Worm (Caenorhabditis elegans) whole organism, L3 larva: ENCODE measurements around the gene zig-12.

ENCODE experiments used
- R02D3.7 ChIP-seq: fragments of 150-350 bp; optimal IDR thresholded peaks from 2 replicates; lab custom pipeline; 2014; ENCODE audit warnings: missing biosample characterization, missing genetic modification characterization
- ZK546.5 ChIP-seq: sonication (generic microtip); optimal IDR thresholded peaks from 2 replicates; lab custom pipeline; 2017; ENCODE audit warnings: missing biosample characterization, missing genetic modification characterization
- aly-2 ChIP-seq: fragments of 150-350 bp; optimal IDR thresholded peaks from 2 replicates; lab custom pipeline; 2014; ENCODE audit warnings: missing biosample characterization, missing genetic modification characterization
- ama-1 ChIP-seq: fragments of 150-350 bp; optimal IDR thresholded peaks from 2 replicates; lab custom pipeline; 2018
- ceh-16 ChIP-seq: sonication (generic microtip); optimal IDR thresholded peaks from 2 replicates; lab custom pipeline; 2017; ENCODE audit warnings: missing biosample characterization, missing genetic modification characterization
- ceh-28 ChIP-seq: fragments of 150-350 bp; optimal IDR thresholded peaks from 2 replicates; lab custom pipeline; 2014; ENCODE audit warnings: missing biosample characterization, missing genetic modification reagents, missing genetic modification characterization
- ceh-82 ChIP-seq: fragments of 150-350 bp; optimal IDR thresholded peaks from 2 replicates; lab custom pipeline; 2014; ENCODE audit warnings: missing biosample characterization, missing genetic modification characterization
- ceh-9 ChIP-seq: sonication (generic microtip); optimal IDR thresholded peaks from 2 replicates; lab custom pipeline; 2018; ENCODE audit warnings: missing biosample characterization, missing genetic modification characterization
- daf-12 ChIP-seq: fragments of 150-350 bp; optimal IDR thresholded peaks from 2 replicates; lab custom pipeline; 2014; ENCODE audit warnings: missing biosample characterization, missing genetic modification reagents, missing genetic modification characterization
- egl-27 ChIP-seq: sonication (generic microtip); optimal IDR thresholded peaks from 4 replicates; lab custom pipeline; 2017; ENCODE audit warnings: missing biosample characterization, missing genetic modification reagents, missing genetic modification characterization
- egl-5 ChIP-seq: fragments of 150-350 bp; optimal IDR thresholded peaks from 2 replicates; lab custom pipeline; 2017; ENCODE audit warnings: missing biosample characterization, missing genetic modification reagents, missing genetic modification characterization, inconsistent platforms
- elt-1 ChIP-seq: fragments of 150-350 bp; optimal IDR thresholded peaks from 2 replicates; lab custom pipeline; 2014; ENCODE audit warnings: missing biosample characterization, missing genetic modification characterization
- elt-2 ChIP-seq: sonication (generic microtip); optimal IDR thresholded peaks from 2 replicates; lab custom pipeline; 2016; ENCODE audit warnings: missing genetic modification reagents, mild to moderate bottlenecking, missing genetic modification characterization, missing compliant biosample characterization
- elt-3 ChIP-seq, 3 experiments: fragments of 150-350 bp in 1 of 3; sonication (generic microtip) in 2 of 3; optimal IDR thresholded peaks; 2 replicates in 2 of 3; 4 replicates in 1 of 3; lab custom pipeline; 2014 to 2017; ENCODE audit warnings: missing biosample characterization in 3 of 3, missing genetic modification characterization in 3 of 3
- eor-1 ChIP-seq, 2 experiments: fragments of 150-350 bp; optimal IDR thresholded peaks; 2 replicates each; lab custom pipeline; 2014 to 2018; ENCODE audit warnings: missing biosample characterization in 2 of 2, missing genetic modification characterization in 2 of 2
- fkh-10 ChIP-seq: sonication (generic microtip); optimal IDR thresholded peaks from 2 replicates; lab custom pipeline; 2017; ENCODE audit warnings: missing biosample characterization, missing genetic modification reagents, missing genetic modification characterization
- fkh-2 ChIP-seq: fragments of 150-350 bp; optimal IDR thresholded peaks from 2 replicates; lab custom pipeline; 2014; ENCODE audit warnings: missing biosample characterization, missing genetic modification reagents, missing genetic modification characterization
- fos-1 ChIP-seq: fragments of 150-350 bp; optimal IDR thresholded peaks from 2 replicates; lab custom pipeline; 2014; ENCODE audit warnings: missing biosample characterization, missing genetic modification characterization
- hmg-11 ChIP-seq: sonication (generic microtip); optimal IDR thresholded peaks from 2 replicates; lab custom pipeline; 2016; ENCODE audit warnings: missing genetic modification characterization, missing compliant biosample characterization
- jun-1 ChIP-seq: fragments of 150-350 bp; optimal IDR thresholded peaks from 2 replicates; lab custom pipeline; 2014; ENCODE audit warnings: missing biosample characterization, missing genetic modification reagents, missing genetic modification characterization
- lin-15B ChIP-seq: fragments of 150-350 bp; optimal IDR thresholded peaks from 2 replicates; lab custom pipeline; 2014; ENCODE audit warnings: missing biosample characterization, missing genetic modification characterization
- lin-39 ChIP-seq: fragments of 150-350 bp; optimal IDR thresholded peaks from 2 replicates; lab custom pipeline; 2018; ENCODE audit warnings: missing biosample characterization, missing genetic modification reagents, missing genetic modification characterization
- lsy-12 ChIP-seq: sonication (generic microtip); optimal IDR thresholded peaks from 2 replicates; lab custom pipeline; 2016; ENCODE audit warnings: mild to moderate bottlenecking, missing genetic modification characterization, missing compliant biosample characterization
- mdl-1 ChIP-seq: fragments of 150-350 bp; optimal IDR thresholded peaks from 2 replicates; lab custom pipeline; 2014; ENCODE audit warnings: missing biosample characterization, missing genetic modification characterization
- mml-1 ChIP-seq: fragments of 150-350 bp; sonication (generic microtip); optimal IDR thresholded peaks from 3 replicates; lab custom pipeline; 2014; ENCODE audit warnings: missing biosample characterization, missing genetic modification characterization
- nfya-1 ChIP-seq: sonication (generic microtip); optimal IDR thresholded peaks from 2 replicates; lab custom pipeline; 2017; ENCODE audit warnings: missing genetic modification characterization, mild to moderate bottlenecking, missing compliant biosample characterization, antibody characterized with exemption, moderate library complexity; ENCODE audit not compliant: insufficient read depth
- nhr-11 ChIP-seq: fragments of 150-350 bp; optimal IDR thresholded peaks from 2 replicates; lab custom pipeline; 2014; ENCODE audit warnings: missing biosample characterization, missing genetic modification characterization
- nhr-12 ChIP-seq: fragments of 150-350 bp; optimal IDR thresholded peaks from 2 replicates; lab custom pipeline; 2014; ENCODE audit warnings: missing biosample characterization, missing genetic modification characterization
- nhr-23 ChIP-seq: fragments of 150-350 bp; optimal IDR thresholded peaks from 2 replicates; lab custom pipeline; 2014; ENCODE audit warnings: missing biosample characterization, missing genetic modification reagents, missing genetic modification characterization
- nhr-237 ChIP-seq: fragments of 150-350 bp; optimal IDR thresholded peaks from 2 replicates; lab custom pipeline; 2014; ENCODE audit warnings: missing biosample characterization, missing genetic modification characterization
- nhr-25 ChIP-seq: sonication (generic microtip); optimal IDR thresholded peaks from 2 replicates; lab custom pipeline; 2017; ENCODE audit warnings: missing biosample characterization, missing genetic modification characterization
- nhr-28 ChIP-seq: fragments of 150-350 bp; optimal IDR thresholded peaks from 2 replicates; lab custom pipeline; 2014; ENCODE audit warnings: missing biosample characterization, missing genetic modification characterization
- nhr-43 ChIP-seq: sonication (generic microtip); optimal IDR thresholded peaks from 2 replicates; lab custom pipeline; 2016; ENCODE audit warnings: mild to moderate bottlenecking, missing genetic modification characterization, missing compliant biosample characterization; ENCODE audit not compliant: poor library complexity, severe bottlenecking
- nhr-77 ChIP-seq: fragments of 150-350 bp; optimal IDR thresholded peaks from 2 replicates; lab custom pipeline; 2014; ENCODE audit warnings: missing biosample characterization, missing genetic modification characterization
- pha-4 ChIP-seq: fragments of 150-350 bp; optimal IDR thresholded peaks from 2 replicates; lab custom pipeline; 2014; ENCODE audit warnings: missing biosample characterization, missing genetic modification reagents, missing genetic modification characterization
- pqm-1 ChIP-seq: fragments of 150-350 bp; optimal IDR thresholded peaks from 2 replicates; lab custom pipeline; 2017; ENCODE audit warnings: missing biosample characterization, missing genetic modification characterization, inconsistent platforms
- sea-2 ChIP-seq: fragments of 150-350 bp; sonication (generic microtip); optimal IDR thresholded peaks from 4 replicates; lab custom pipeline; 2014; ENCODE audit warnings: missing biosample characterization, missing genetic modification reagents, missing genetic modification characterization
- skn-1 ChIP-seq: fragments of 150-350 bp; optimal IDR thresholded peaks from 2 replicates; lab custom pipeline; 2014; ENCODE audit warnings: missing biosample characterization, missing genetic modification characterization
- snpc-4 ChIP-seq: fragments of 150-350 bp; optimal IDR thresholded peaks from 2 replicates; lab custom pipeline; 2014; ENCODE audit warnings: missing biosample characterization, missing genetic modification characterization
- tbx-2 ChIP-seq: sonication (generic microtip); optimal IDR thresholded peaks from 2 replicates; lab custom pipeline; 2016; ENCODE audit warnings: mild to moderate bottlenecking, missing genetic modification characterization, missing compliant biosample characterization
- unc-39 ChIP-seq: sonication (generic microtip); optimal IDR thresholded peaks from 4 replicates; lab custom pipeline; 2017; ENCODE audit warnings: missing biosample characterization, missing genetic modification characterization
- unc-62 ChIP-seq: fragments of 150-350 bp; sonication (generic microtip); optimal IDR thresholded peaks from 4 replicates; lab custom pipeline; 2014; ENCODE audit warnings: missing biosample characterization, missing genetic modification reagents, missing genetic modification characterization
- ztf-11 ChIP-seq: fragments of 150-350 bp; optimal IDR thresholded peaks from 2 replicates; lab custom pipeline; 2014; ENCODE audit warnings: missing biosample characterization, missing genetic modification characterization

zig-12 gene

ce11 chrX:8750209-8750608 lies 13.5 kb upstream of the zig-12 start:
- TF ChIP-seq eor-1 (tag; optimal IDR thresholded peaks at IDR 0.05; lab: Kevin White, UChicago) (no peak), elt-2 (tag; lab: Kevin White, UChicago) (peak; percentile 94), nfya-1 (tag; lab: Kevin White, UChicago) (no peak), pqm-1 (tag; lab: Kevin White, UChicago) (peak; percentile 97), elt-1 (tag; lab: Kevin White, UChicago) (no peak), pha-4 (tag; lab: Kevin White, UChicago) (peak; percentile 74), jun-1 (tag; lab: Kevin White, UChicago) (peak; percentile 74), elt-3 (tag; optimal IDR thresholded peaks at IDR 0.05; lab: Kevin White, UChicago) (peak; percentile 9 to 97 (median 97)), skn-1 (no peak), ceh-16 (no peak), egl-5 (no peak), egl-27 (tag; lab: Kevin White, UChicago) (no peak), ZK546.5 (tag; lab: Kevin White, UChicago) (no peak), lin-15B (tag; lab: Kevin White, UChicago) (no peak), unc-62 (no peak), lsy-12 (tag; lab: Kevin White, UChicago) (no peak), nhr-28 (tag; lab: Kevin White, UChicago) (no peak), sea-2 (no peak), unc-39 (tag; lab: Kevin White, UChicago) (no peak), mdl-1 (tag; lab: Kevin White, UChicago) (no peak), ceh-9 (tag; lab: Kevin White, UChicago) (no peak), fkh-2 (tag; lab: Kevin White, UChicago) (no peak), ceh-82 (tag; lab: Kevin White, UChicago) (no peak), nhr-12 (no peak), mml-1 (tag; lab: Kevin White, UChicago) (no peak), R02D3.7 (tag; lab: Kevin White, UChicago) (no peak), fos-1 (tag; lab: Kevin White, UChicago) (no peak), ama-1 (lab: Kevin White, UChicago) (no peak), snpc-4 (tag; lab: Kevin White, UChicago) (no peak), lin-39 (peak; percentile 48), tbx-2 (no peak), nhr-23 (peak; percentile 48), nhr-43 (tag; lab: Kevin White, UChicago) (peak; percentile 42), ztf-11 (no peak), nhr-237 (no peak), nhr-25 (tag; lab: Kevin White, UChicago) (peak; percentile 52), nhr-11 (tag; lab: Kevin White, UChicago) (no peak), daf-12 (tag; lab: Kevin White, UChicago) (no peak)

- TF ChIP-seq ZK546.5 (tag; lab: Kevin White, UChicago) (no peak), lin-39 (no peak), nhr-23 (no peak), ztf-11 (no peak), ama-1 (lab: Kevin White, UChicago) (peak; percentile 68), nhr-11 (tag; lab: Kevin White, UChicago) (no peak), fos-1 (tag; lab: Kevin White, UChicago) (no peak)
Measured at ce11 chrX:8750660-8751059, 13.0 kb upstream of the zig-12 start, which contains the start of gene asns-2. Gene asns-2 (minus strand): TSS chrX:8750941.

ce11 chrX:8752546-8752945 lies 11.2 kb upstream of the zig-12 start:
- no peak for TF ChIP-seq R02D3.7 (tag; lab: Kevin White, UChicago)
- no peak for TF ChIP-seq fkh-10 (GFP tag; lab: Kevin White, UChicago)
- no peak for TF ChIP-seq ztf-11
- TF ChIP-seq pqm-1 (tag; lab: Kevin White, UChicago) = peak; percentile 29
- TF ChIP-seq nhr-77 = no peak
- TF ChIP-seq ama-1 (lab: Kevin White, UChicago) = no peak
- no peak for TF ChIP-seq aly-2 (tag; lab: Kevin White, UChicago)
- TF ChIP-seq nhr-12 = no peak
- TF ChIP-seq egl-27 (tag; lab: Kevin White, UChicago) = no peak
- TF ChIP-seq hmg-11 (tag; lab: Kevin White, UChicago) = no peak
- peak; percentile 52 for TF ChIP-seq nhr-25 (tag; lab: Kevin White, UChicago)
- TF ChIP-seq lsy-12 (tag; lab: Kevin White, UChicago) = no peak
- TF ChIP-seq mdl-1 (tag; lab: Kevin White, UChicago) = peak; percentile 44
- TF ChIP-seq ceh-82 (tag; lab: Kevin White, UChicago) = no peak
- TF ChIP-seq snpc-4 (tag; lab: Kevin White, UChicago) = no peak
- no peak for TF ChIP-seq nhr-28 (tag; lab: Kevin White, UChicago)
- no peak for TF ChIP-seq nhr-11 (tag; lab: Kevin White, UChicago)
- TF ChIP-seq elt-2 (tag; lab: Kevin White, UChicago) = no peak
- TF ChIP-seq nhr-237 = no peak
- no peak for TF ChIP-seq jun-1 (tag; lab: Kevin White, UChicago)
- TF ChIP-seq lin-15B (tag; lab: Kevin White, UChicago) = no peak
- no peak for TF ChIP-seq unc-39 (tag; lab: Kevin White, UChicago)
- no peak for TF ChIP-seq pha-4 (tag; lab: Kevin White, UChicago)
- TF ChIP-seq ceh-9 (tag; lab: Kevin White, UChicago) = no peak
- peak; percentile 68 for TF ChIP-seq nhr-23
- TF ChIP-seq elt-1 (tag; lab: Kevin White, UChicago) = no peak
- TF ChIP-seq elt-3 (tag; optimal IDR thresholded peaks at IDR 0.05; lab: Kevin White, UChicago) = peak in 1 of 3 experiments; percentile 12
- no peak for TF ChIP-seq ZK546.5 (tag; lab: Kevin White, UChicago)
- no peak for TF ChIP-seq ceh-28 (tag; lab: Kevin White, UChicago)
- TF ChIP-seq mml-1 (tag; lab: Kevin White, UChicago) = no peak
- peak; percentile 81 for TF ChIP-seq nhr-43 (tag; lab: Kevin White, UChicago)
- TF ChIP-seq, all 47 proteins: peak for 6
